Worm (Caenorhabditis elegans): ENCODE results near the gene spp-22.

DNA sequence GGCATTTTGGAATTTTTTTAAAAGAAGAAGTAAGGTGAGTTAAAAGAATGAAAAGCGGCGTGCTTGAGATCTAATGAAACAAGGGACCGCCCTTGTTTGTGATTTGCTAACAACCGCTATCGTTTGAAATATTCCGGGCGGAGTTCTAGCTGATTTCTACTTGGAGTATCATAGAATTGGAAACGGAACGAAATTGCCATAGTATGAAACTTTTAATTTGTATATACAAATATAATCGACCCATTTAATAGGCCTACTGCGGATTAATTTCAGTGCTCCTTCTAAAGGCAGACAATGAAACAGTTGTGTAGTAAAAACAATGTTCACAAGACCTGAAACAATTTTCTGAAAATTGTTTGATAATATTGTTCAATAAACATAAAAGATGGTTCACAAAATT, 19.6 kb upstream of the spp-22 start, which contains the start of gene C55B6.7:
- TF ChIP-seq T22C8.4 (GFP tag; IDR thresholded peaks at IDR 0.05) (no peak), med-1 (GFP tag; optimal IDR thresholded peaks at IDR 0.05; ENCODE audit: insufficient read depth) (no peak), tab-1 (GFP tag; IDR thresholded peaks at IDR 0.05) (no peak)

Measured in whole organism, midembryonic.